Worm (Caenorhabditis elegans): Measurements from ENCODE around the gene aco-2.

aco-2 gene

DNA sequence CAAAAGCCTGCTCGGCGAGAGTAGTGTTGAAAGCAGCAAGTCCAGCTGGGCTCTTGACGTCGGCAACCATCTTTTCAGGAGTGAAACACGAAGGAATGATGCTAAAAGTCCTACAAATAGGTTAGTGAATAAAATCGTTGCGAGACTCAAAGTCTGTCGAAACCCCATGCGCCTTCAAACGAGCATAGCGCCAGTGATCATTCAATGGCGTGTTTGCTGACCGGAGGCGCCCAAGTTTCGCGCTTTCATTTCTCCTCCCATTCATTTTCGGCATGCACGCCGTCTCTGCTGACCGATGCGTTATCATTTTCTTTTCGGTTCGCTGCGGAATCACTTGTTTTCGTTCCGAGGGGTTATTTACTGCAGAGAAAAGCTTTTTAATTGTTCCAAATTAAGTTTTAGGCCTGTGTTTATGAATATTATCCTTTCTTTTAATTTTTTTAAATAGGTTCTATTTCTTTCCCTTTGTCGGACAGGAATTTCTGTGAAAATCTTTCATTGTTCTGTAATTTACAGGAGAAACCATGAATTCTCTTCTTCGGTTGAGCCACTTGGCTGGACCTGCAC, at the start of gene aco-2, which contains the start of gene eef-1B.1:
TSS of gene aco-2 (plus strand) at position 517 of the 567 bp plus-strand sequence.
TSS of gene eef-1B.1 (minus strand) at position 186 of the 567 bp plus-strand sequence.
- TF ChIP-seq nhr-111 (GFP tag; optimal IDR thresholded peaks at IDR 0.05) (no peak), jun-1 (tag; optimal IDR thresholded peaks at IDR 0.05) (peak; percentile 68), aha-1 (tag) (peak; percentile 99), dmd-9 (GFP tag; IDR thresholded peaks at IDR 0.05) (0 out of 2 replicates have a peak, but pooled peaks have one; percentile 50), ama-1 (optimal IDR thresholded peaks at IDR 0.05) (peak; percentile 81), daf-8 (GFP tag; IDR thresholded peaks at IDR 0.05) (no peak), snpc-4 (tag; optimal IDR thresholded peaks at IDR 0.05) (no peak), dmd-6 (GFP tag; IDR thresholded peaks at IDR 0.05) (peak; percentile 86), nhr-77 (tag; optimal IDR thresholded peaks at IDR 0.05) (peak; percentile 90), zfp-3 (GFP tag; conservative IDR thresholded peaks at IDR 0.05) (peak; percentile 76), spr-1 (tag; optimal IDR thresholded peaks at IDR 0.05) (peak; percentile 72), arid-1 (GFP tag; conservative IDR thresholded peaks at IDR 0.05) (peak; percentile 26; the same call in 1 of the 2 replicates), cey-2 (tag; optimal IDR thresholded peaks at IDR 0.05; ENCODE audit: borderline replicate concordance, insufficient read depth) (no peak), nhr-6 (tag; optimal IDR thresholded peaks at IDR 0.05) (peak; percentile 95), mdt-29 (GFP tag; IDR thresholded peaks at IDR 0.05) (0 out of 2 replicates have a peak, but pooled peaks have one; percentile 39), mdl-1 (tag; optimal IDR thresholded peaks at IDR 0.05) (peak in 1 of 2 experiments; percentile 78), ceh-44 (GFP tag; IDR thresholded peaks at IDR 0.05) (no peak), unc-130 (GFP tag; optimal IDR thresholded peaks at IDR 0.05) (peak; percentile 13), F26F4.8 (GFP tag; conservative IDR thresholded peaks at IDR 0.05) (no peak), hlh-30 (tag; optimal IDR thresholded peaks at IDR 0.05; ENCODE audit: insufficient read depth) (peak; percentile 92), F49E8.2 (tag; optimal IDR thresholded peaks at IDR 0.05; ENCODE audit: borderline replicate concordance) (peak; percentile 24), zip-11 (GFP tag; IDR thresholded peaks at IDR 0.05) (no peak), ceh-82 (tag; optimal IDR thresholded peaks at IDR 0.05) (no peak), madf-9 (GFP tag; conservative IDR thresholded peaks at IDR 0.05) (peak; percentile 78; the same call in 1 of the 2 replicates), ZK546.5 (tag; optimal IDR thresholded peaks at IDR 0.05) (no peak), nhr-76 (tag; optimal IDR thresholded peaks at IDR 0.05) (no peak), ceh-32 (tag; optimal IDR thresholded peaks at IDR 0.05; ENCODE audit: poor library complexity) (no peak), nhr-41 (GFP tag; IDR thresholded peaks at IDR 0.05) (no peak), Y5F2A.4 (GFP tag; optimal IDR thresholded peaks at IDR 0.05) (no peak), ztf-7 (tag; optimal IDR thresholded peaks at IDR 0.05) (peak; percentile 78), lin-38 (GFP tag; IDR thresholded peaks at IDR 0.05) (peak; percentile 85), egl-43 (GFP tag; IDR thresholded peaks at IDR 0.05) (0 out of 2 replicates have a peak, but pooled peaks have one; percentile 18), nhr-42 (GFP tag; IDR thresholded peaks at IDR 0.05) (peak; percentile 90), R02D3.7 (tag; optimal IDR thresholded peaks at IDR 0.05) (no peak), T20F7.1 (GFP tag; optimal IDR thresholded peaks at IDR 0.05) (peak; percentile 88), nhr-10 (tag; optimal IDR thresholded peaks at IDR 0.05) (no peak), ceh-62 (tag; optimal IDR thresholded peaks at IDR 0.05) (no peak), unc-62 (GFP tag; optimal IDR thresholded peaks at IDR 0.05 in 1 of 2) (no peak), unc-62 (tag; optimal IDR thresholded peaks at IDR 0.05) (no peak), rbr-2 (tag; optimal IDR thresholded peaks at IDR 0.05) (peak; percentile 89), Y105C5A.15 (GFP tag; IDR thresholded peaks at IDR 0.05) (no peak), mxl-2 (GFP tag; conservative IDR thresholded peaks at IDR 0.05) (peak; percentile 71), hmg-1.1 (GFP tag; IDR thresholded peaks at IDR 0.05) (peak; percentile 89), pha-4 (GFP tag; IDR thresholded peaks at IDR 0.05) (peak; percentile 64; the same call in 1 of the 2 replicates), pha-4 (tag; optimal IDR thresholded peaks at IDR 0.05) (no peak), snpc-1.2 (GFP tag; IDR thresholded peaks at IDR 0.05) (no peak), F44E2.7 (GFP tag; IDR thresholded peaks at IDR 0.05) (no peak), egl-27 (tag; optimal IDR thresholded peaks at IDR 0.05) (no peak), gei-8 (GFP tag; optimal IDR thresholded peaks at IDR 0.05) (no peak), lin-15B (tag; optimal IDR thresholded peaks at IDR 0.05) (no peak), nhr-237 (tag; optimal IDR thresholded peaks at IDR 0.05) (no peak)

All from whole organism, L4 larva.